Worm (Caenorhabditis elegans) whole organism, L1 larva: ENCODE data around the gene K06G5.1.

Experiments used
- C04F5.9 ChIP-seq: sonication (generic microtip); optimal IDR thresholded peaks from 2 replicates; lab custom pipeline; 2016; ENCODE audit warnings: missing genetic modification characterization, missing compliant biosample characterization
- F16B12.6 ChIP-seq: fragments of 150-350 bp; optimal IDR thresholded peaks from 2 replicates; lab custom pipeline; 2014; ENCODE audit warnings: missing biosample characterization, missing genetic modification characterization
- Y116A8C.19 ChIP-seq: sonication (generic microtip); optimal IDR thresholded peaks from 2 replicates; lab custom pipeline; 2016; ENCODE audit warnings: missing compliant biosample characterization, missing genetic modification characterization, borderline replicate concordance
- alr-1 ChIP-seq: fragments of 200-800 bp; sonication (Bioruptor generic); optimal IDR thresholded peaks from 2 replicates; lab custom pipeline; 2018; ENCODE audit warnings: borderline replicate concordance, mild to moderate bottlenecking, missing genetic modification characterization, missing compliant biosample characterization
- ceh-8 ChIP-seq: fragments of 200-800 bp; sonication (Bioruptor generic); optimal IDR thresholded peaks from 2 replicates; lab custom pipeline; 2018; ENCODE audit warnings: mild to moderate bottlenecking, missing genetic modification characterization, moderate library complexity, missing compliant biosample characterization
- ceh-82 ChIP-seq, 3 experiments: fragments of 150-350 bp in 1 of 3; sonication (generic microtip) in 2 of 3; optimal IDR thresholded peaks; 2 replicates each; lab custom pipeline; 2014 to 2017; ENCODE audit warnings: missing biosample characterization in 3 of 3, missing genetic modification characterization in 3 of 3
- ces-1 ChIP-seq: fragments of 150-350 bp; optimal IDR thresholded peaks from 2 replicates; lab custom pipeline; 2014; ENCODE audit warnings: missing biosample characterization, missing genetic modification reagents, missing genetic modification characterization
- dsc-1 ChIP-seq: sonication (generic microtip); optimal IDR thresholded peaks from 2 replicates; lab custom pipeline; 2016; ENCODE audit warnings: mild to moderate bottlenecking, missing genetic modification characterization, missing compliant biosample characterization
- efl-1 ChIP-seq, 4 experiments: fragments of 150-350 bp; optimal IDR thresholded peaks in 3 of 4; peaks in 1 of 4; 1 replicate in 1 of 4; 2 replicates in 3 of 4; lab custom pipeline; 2014; ENCODE audit warnings: missing biosample characterization in 2 of 4, missing genetic modification characterization in 2 of 4, missing genetic modification reagents in 2 of 4
- egl-13 ChIP-seq: sonication (generic microtip); optimal IDR thresholded peaks from 2 replicates; lab custom pipeline; 2016; ENCODE audit warnings: missing genotype, missing genetic modification reagents, missing genetic modification characterization, missing compliant biosample characterization
- egl-27 ChIP-seq, 2 experiments: fragments of 150-350 bp in 1 of 2; sonication (generic microtip); optimal IDR thresholded peaks; 3 replicates each; lab custom pipeline; 2017 to 2018; ENCODE audit warnings: missing biosample characterization in 2 of 2, missing genetic modification characterization in 2 of 2, missing genetic modification reagents in 2 of 2
- elt-2 ChIP-seq: sonication (generic microtip); optimal IDR thresholded peaks from 2 replicates; lab custom pipeline; 2016; ENCODE audit warnings: missing genetic modification characterization, mild to moderate bottlenecking, inconsistent platforms, missing compliant biosample characterization, missing genetic modification reagents
- fos-1 ChIP-seq: fragments of 150-350 bp; optimal IDR thresholded peaks from 2 replicates; lab custom pipeline; 2014; ENCODE audit warnings: missing biosample characterization, missing genetic modification characterization
- grh-1 ChIP-seq: fragments of 200-800 bp; sonication (Bioruptor generic); IDR thresholded peaks from 2 replicates; pipeline ENCODE4 v1.3.6; 2022; ENCODE audit warnings: missing genetic modification reagents, missing genetic modification characterization, missing compliant biosample characterization
- hlh-4 ChIP-seq: sonication (generic microtip); optimal IDR thresholded peaks from 2 replicates; lab custom pipeline; 2016; ENCODE audit warnings: mild to moderate bottlenecking, missing genetic modification characterization, missing compliant biosample characterization
- lin-13 ChIP-seq: fragments of 150-350 bp; optimal IDR thresholded peaks from 2 replicates; lab custom pipeline; 2014; ENCODE audit warnings: missing biosample characterization, missing genetic modification reagents, missing genetic modification characterization
- lin-14 ChIP-seq: fragments of 200-800 bp; sonication (Bioruptor generic); optimal IDR thresholded peaks from 2 replicates; lab custom pipeline; 2018; ENCODE audit warnings: mild to moderate bottlenecking, missing genetic modification characterization, moderate library complexity, missing compliant biosample characterization
- lin-35 ChIP-seq, 2 experiments: fragments of 150-350 bp; optimal IDR thresholded peaks; 2 replicates each; lab custom pipeline; 2014; ENCODE audit warnings: missing biosample characterization in 2 of 2, missing genetic modification characterization in 2 of 2, missing genetic modification reagents in 2 of 2
- lin-39 ChIP-seq: fragments of 150-350 bp; optimal IDR thresholded peaks from 2 replicates; lab custom pipeline; 2014; ENCODE audit warnings: missing biosample characterization, missing genetic modification reagents, missing genetic modification characterization
- lir-3 ChIP-seq: sonication (generic microtip); optimal IDR thresholded peaks from 2 replicates; lab custom pipeline; 2016; ENCODE audit warnings: mild to moderate bottlenecking, missing genetic modification characterization, moderate library complexity, missing compliant biosample characterization; ENCODE audit not compliant: poor library complexity
- mdl-1 ChIP-seq, 2 experiments: fragments of 150-350 bp; optimal IDR thresholded peaks; 2 replicates each; lab custom pipeline; 2014 to 2017; ENCODE audit warnings: missing biosample characterization in 2 of 2, missing genetic modification characterization in 2 of 2, inconsistent platforms in 1 of 2
- mep-1 ChIP-seq: fragments of 150-350 bp; optimal IDR thresholded peaks from 2 replicates; lab custom pipeline; 2014; ENCODE audit warnings: missing biosample characterization, missing genetic modification characterization
- nhr-11 ChIP-seq: fragments of 150-350 bp; optimal IDR thresholded peaks from 2 replicates; lab custom pipeline; 2014; ENCODE audit warnings: missing biosample characterization, missing genetic modification characterization
- nhr-12 ChIP-seq: sonication (generic microtip); optimal IDR thresholded peaks from 2 replicates; lab custom pipeline; 2017; ENCODE audit warnings: missing biosample characterization, missing genetic modification characterization
- nhr-19 ChIP-seq: fragments of 200-800 bp; sonication (Bioruptor generic); conservative IDR thresholded peaks from 2 replicates; pipeline ENCODE4 v1.3.6; 2022; ENCODE audit warnings: missing genetic modification characterization, missing compliant biosample characterization
- nhr-20 ChIP-seq: sonication (generic microtip); optimal IDR thresholded peaks from 2 replicates; lab custom pipeline; 2016; ENCODE audit warnings: mild to moderate bottlenecking, missing genetic modification characterization, missing compliant biosample characterization
- nhr-47 ChIP-seq: sonication (generic microtip); optimal IDR thresholded peaks from 2 replicates; lab custom pipeline; 2016; ENCODE audit warnings: mild to moderate bottlenecking, missing genetic modification characterization, moderate library complexity, missing compliant biosample characterization
- nhr-77 ChIP-seq: fragments of 150-350 bp; optimal IDR thresholded peaks from 2 replicates; lab custom pipeline; 2014; ENCODE audit warnings: missing biosample characterization, missing genetic modification characterization
- nhr-84 ChIP-seq: sonication (generic microtip); optimal IDR thresholded peaks from 2 replicates; lab custom pipeline; 2017; ENCODE audit warnings: missing biosample characterization, missing genetic modification characterization
- nhr-90 ChIP-seq: sonication (generic microtip); optimal IDR thresholded peaks from 2 replicates; lab custom pipeline; 2016; ENCODE audit warnings: mild to moderate bottlenecking, missing genetic modification characterization, missing compliant biosample characterization; ENCODE audit not compliant: poor library complexity
- unc-130 ChIP-seq: fragments of 150-350 bp; optimal IDR thresholded peaks from 2 replicates; lab custom pipeline; 2017; ENCODE audit warnings: missing biosample characterization, missing genetic modification characterization, inconsistent platforms
- unc-30 ChIP-seq: sonication (generic microtip); optimal IDR thresholded peaks from 2 replicates; lab custom pipeline; 2017; ENCODE audit warnings: missing biosample characterization, missing genetic modification characterization
- unc-86 ChIP-seq: sonication (generic microtip); optimal IDR thresholded peaks from 2 replicates; lab custom pipeline; 2016; ENCODE audit warnings: missing genetic modification characterization, missing compliant biosample characterization
- zag-1 ChIP-seq: fragments of 150-350 bp; optimal IDR thresholded peaks from 2 replicates; lab custom pipeline; 2014; ENCODE audit warnings: missing biosample characterization, missing genetic modification characterization
- ztf-4 ChIP-seq: fragments of 150-350 bp; optimal IDR thresholded peaks from 2 replicates; lab custom pipeline; 2014; ENCODE audit warnings: missing biosample characterization, missing genetic modification characterization

Gene K06G5.1

ce11 chrX:14213314-14213713, 1.5 kb upstream of the K06G5.1 start:
- TF ChIP-seq elt-2 (tag; lab: Kevin White, UChicago): peak; percentile 29
- no peak for TF ChIP-seq efl-1 (optimal IDR thresholded peaks at IDR 0.05; lab: Kevin White, UChicago)
- no peak for TF ChIP-seq efl-1 (GFP tag; optimal IDR thresholded peaks at IDR 0.05 in 1 of 2; lab: Kevin White, UChicago)
- TF ChIP-seq unc-30 (tag; lab: Kevin White, UChicago): no peak
- no peak for TF ChIP-seq nhr-12 (tag; lab: Kevin White, UChicago)
- no peak for TF ChIP-seq dsc-1 (tag; lab: Kevin White, UChicago)
- no peak for TF ChIP-seq nhr-90 (tag; lab: Kevin White, UChicago)
- no peak for TF ChIP-seq ceh-82 (tag; optimal IDR thresholded peaks at IDR 0.05; lab: Kevin White, UChicago)
- no peak for TF ChIP-seq mep-1 (tag; lab: Kevin White, UChicago)

DNA sequence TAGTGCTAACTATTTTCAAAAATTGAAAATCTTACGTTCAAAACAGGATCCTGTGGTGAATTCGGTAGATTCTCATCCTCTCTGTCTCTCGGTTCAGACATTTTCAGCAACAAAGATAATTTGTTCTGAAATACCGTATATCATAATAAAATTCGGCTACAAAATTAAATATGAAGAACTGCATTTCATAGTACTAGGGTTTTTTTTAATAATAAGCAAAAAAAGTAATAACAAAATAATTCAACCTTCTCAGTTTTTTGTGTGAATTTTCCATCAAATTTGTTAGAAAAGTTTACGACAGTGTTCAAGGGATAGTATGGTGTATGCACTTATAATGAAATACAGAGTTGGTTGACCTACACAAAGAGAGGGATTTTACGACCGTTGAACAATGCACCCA, 8.4 kb downstream of the K06G5.1 start, which contains the start of gene K06G5.3:
Gene K06G5.3, minus strand, starts transcription at position 101 of the 400 bp plus-strand sequence.
- TF ChIP-seq unc-30 (tag; lab: Kevin White, UChicago) (no peak), efl-1 (optimal IDR thresholded peaks at IDR 0.05; lab: Kevin White, UChicago) (no peak), efl-1 (GFP tag; optimal IDR thresholded peaks at IDR 0.05 in 1 of 2; lab: Kevin White, UChicago) (no peak), hlh-4 (no peak), ztf-4 (no peak), ceh-8 (GFP tag; lab: Kevin White, UChicago) (no peak), Y116A8C.19 (tag; lab: Kevin White, UChicago) (no peak)

- TF ChIP-seq unc-86 (tag; lab: Kevin White, UChicago) (no peak), efl-1 (optimal IDR thresholded peaks at IDR 0.05; lab: Kevin White, UChicago) (no peak), efl-1 (GFP tag; optimal IDR thresholded peaks at IDR 0.05 in 1 of 2; lab: Kevin White, UChicago) (peak in 1 of 2 experiments; percentile 4)
Observed at ce11 chrX:14225273-14225672, 10.5 kb downstream of the K06G5.1 start, which contains the start of gene cyp-13B2. TSS of gene cyp-13B2 (plus strand) at chrX:14225573.

DNA sequence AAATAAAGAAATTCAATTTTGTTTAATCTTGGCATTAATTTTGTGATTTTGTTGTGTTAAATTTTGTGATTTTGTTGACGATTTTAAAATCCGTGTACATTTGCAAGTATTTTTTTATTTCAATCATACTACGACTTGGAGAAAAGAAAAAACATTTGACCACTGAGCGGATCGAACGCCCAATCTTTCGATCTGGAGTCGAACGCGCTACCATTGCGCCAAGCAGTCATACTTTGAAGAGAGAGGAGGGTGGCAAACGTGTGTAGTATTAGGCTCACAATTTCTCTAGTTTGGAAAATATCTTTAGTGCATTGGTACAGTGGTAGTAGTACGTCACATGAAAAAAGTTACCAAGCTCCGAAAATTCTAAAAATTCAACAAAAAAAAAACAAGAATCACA, 14.0 kb downstream of the K06G5.1 start:
- TF ChIP-seq nhr-90 (tag; lab: Kevin White, UChicago) (peak; percentile 16), lin-14 (GFP tag; lab: Kevin White, UChicago) (no peak), nhr-47 (no peak), nhr-20 (peak; percentile 11), zag-1 (tag; lab: Kevin White, UChicago) (no peak), lir-3 (no peak), F16B12.6 (no peak)
- TF ChIP-seq, all 84 proteins: peak for 2

- TF ChIP-seq C04F5.9 (tag; lab: Kevin White, UChicago): no peak
- TF ChIP-seq nhr-90 (tag; lab: Kevin White, UChicago): no peak
- no peak for TF ChIP-seq fos-1 (tag; lab: Kevin White, UChicago)
- TF ChIP-seq egl-13: no peak
- TF ChIP-seq nhr-84 (tag; lab: Kevin White, UChicago): no peak
- TF ChIP-seq unc-130: no peak
- no peak for TF ChIP-seq nhr-11 (tag; lab: Kevin White, UChicago)
- TF ChIP-seq alr-1: no peak
- no peak for TF ChIP-seq lin-39 (tag; lab: Kevin White, UChicago)
- no peak for TF ChIP-seq ceh-8 (GFP tag; lab: Kevin White, UChicago)
- no peak for TF ChIP-seq egl-27 (tag; optimal IDR thresholded peaks at IDR 0.05; lab: Kevin White, UChicago)
- no peak for TF ChIP-seq grh-1
- no peak for TF ChIP-seq unc-30 (tag; lab: Kevin White, UChicago)
- TF ChIP-seq lin-13: no peak
- no peak for TF ChIP-seq F16B12.6
- TF ChIP-seq, all 84 proteins: peak for 0
Observed at ce11 chrX:14231987-14232386, 17.2 kb downstream of the K06G5.1 start.

ce11 chrX:14234366-14234765, 19.6 kb downstream of the K06G5.1 start, which contains the start of gene srg-36:
TSS of gene srg-36 (minus strand) at chrX:14234466.
- TF ChIP-seq ces-1 (GFP tag; lab: Kevin White, UChicago) (no peak), lin-35 (GFP tag; optimal IDR thresholded peaks at IDR 0.05; lab: Kevin White, UChicago) (no peak), nhr-77 (tag; lab: Kevin White, UChicago) (no peak), mep-1 (tag; lab: Kevin White, UChicago) (no peak), nhr-84 (tag; lab: Kevin White, UChicago) (no peak), hlh-4 (no peak), grh-1 (no peak), mdl-1 (tag; optimal IDR thresholded peaks at IDR 0.05; lab: Kevin White, UChicago) (no peak), nhr-11 (tag; lab: Kevin White, UChicago) (no peak), nhr-19 (GFP tag; lab: Robert Waterston, UW) (no peak)
